Fruit fly (Drosophila melanogaster) whole organism, wandering third instar larva: ENCODE measurements around the gene dos.

Source experiments
- Abd-B ChIP-seq: fragments of >200 bp; optimal IDR thresholded peaks from 2 replicates; lab custom pipeline; 2017; ENCODE audit warnings: missing biosample characterization, missing genetic modification characterization
- CG32264 ChIP-seq: fragments of 200-800 bp; sonication (Bioruptor generic); optimal IDR thresholded peaks from 2 replicates; lab custom pipeline; 2016; ENCODE audit warnings: missing biosample characterization, missing genetic modification characterization
- CG9705 ChIP-seq: fragments of 200-800 bp; sonication (Bioruptor generic); optimal IDR thresholded peaks from 2 replicates; lab custom pipeline; 2018; ENCODE audit warnings: missing biosample characterization, mild to moderate bottlenecking, missing genetic modification characterization
- CrebA ChIP-seq: fragments of 200-800 bp; sonication (Bioruptor generic); optimal IDR thresholded peaks from 2 replicates; lab custom pipeline; 2016; ENCODE audit warnings: missing biosample characterization, mild to moderate bottlenecking, missing genetic modification characterization, borderline replicate concordance
- Dfd ChIP-seq: fragments of >200 bp; optimal IDR thresholded peaks from 2 replicates; lab custom pipeline; 2017; ENCODE audit warnings: missing biosample characterization, missing genetic modification characterization
- Dif ChIP-seq: fragments of 200-275, 200-300 bp; sonication (Bioruptor generic); optimal IDR thresholded peaks from 2 replicates; lab custom pipeline; 2018; ENCODE audit warnings: missing biosample characterization, missing genetic modification characterization; ENCODE audit not compliant: partially characterized antibody
- GATAd ChIP-seq: sonication (Bioruptor generic); optimal IDR thresholded peaks from 2 replicates; lab custom pipeline; 2016; ENCODE audit warnings: missing biosample characterization, missing genetic modification characterization
- HLH106 ChIP-seq: fragments of 200-800 bp; optimal IDR thresholded peaks from 3 replicates; lab custom pipeline; 2019; ENCODE audit warnings: missing biosample characterization, mild to moderate bottlenecking, missing genetic modification characterization, moderate library complexity
- Hnf4 ChIP-seq: fragments of 200-800 bp; sonication (Bioruptor generic); optimal IDR thresholded peaks from 2 replicates; lab custom pipeline; 2016; ENCODE audit warnings: missing biosample characterization, mild to moderate bottlenecking, missing genetic modification characterization
- Hr78 ChIP-seq: fragments of >200 bp; optimal IDR thresholded peaks from 2 replicates; lab custom pipeline; 2017; ENCODE audit warnings: missing biosample characterization, missing genetic modification characterization
- Hr83 ChIP-seq: fragments of 200-300 bp; sonication (Bioruptor generic); optimal IDR thresholded peaks from 2 replicates; lab custom pipeline; 2016; ENCODE audit warnings: missing biosample characterization, mild to moderate bottlenecking, missing genetic modification characterization, moderate library complexity; ENCODE audit not compliant: poor library complexity, severe bottlenecking
- Jra ChIP-seq: sonication (Bioruptor generic); optimal IDR thresholded peaks from 2 replicates; lab custom pipeline; 2016; ENCODE audit warnings: missing biosample characterization, missing genetic modification characterization
- Mio ChIP-seq: sonication (Bioruptor generic); optimal IDR thresholded peaks from 2 replicates; lab custom pipeline; 2016; ENCODE audit warnings: missing biosample characterization, missing genetic modification characterization
- Myc ChIP-seq: fragments of >200 bp; optimal IDR thresholded peaks from 2 replicates; lab custom pipeline; 2017
- N ChIP-seq: fragments of >200 bp; optimal IDR thresholded peaks from 2 replicates; lab custom pipeline; 2018; ENCODE audit warnings: missing biosample characterization, missing external identifiers, missing genetic modification characterization
- OdsH ChIP-seq: fragments of 200-800 bp; sonication (Bioruptor generic); optimal IDR thresholded peaks from 2 replicates; lab custom pipeline; 2016; ENCODE audit warnings: missing biosample characterization, mild to moderate bottlenecking, missing genetic modification characterization
- Rel ChIP-seq, 2 experiments: fragments of 200-800 bp; sonication (Bioruptor generic) in 1 of 2; optimal IDR thresholded peaks; 2 replicates in 1 of 2; 3 replicates in 1 of 2; lab custom pipeline; 2016 to 2019; ENCODE audit warnings: mild to moderate bottlenecking in 2 of 2, missing biosample characterization in 2 of 2, missing genetic modification characterization in 2 of 2, moderate library complexity in 1 of 2
- Sp1 ChIP-seq: fragments of 200-800 bp; sonication (Bioruptor generic); optimal IDR thresholded peaks from 3 replicates; lab custom pipeline; 2019; ENCODE audit warnings: missing biosample characterization, mild to moderate bottlenecking, missing genetic modification characterization, moderate library complexity
- Vsx2 ChIP-seq: fragments of 200-300, 225-300 bp; sonication (Bioruptor generic); optimal IDR thresholded peaks from 2 replicates; lab custom pipeline; 2018; ENCODE audit warnings: missing biosample characterization, missing genetic modification characterization; ENCODE audit not compliant: partially characterized antibody
- br ChIP-seq: fragments of 200-800 bp; sonication (Bioruptor generic); optimal IDR thresholded peaks from 2 replicates; lab custom pipeline; 2016; ENCODE audit warnings: missing biosample characterization, missing genetic modification characterization
- brk ChIP-seq: fragments of 200-800 bp; sonication (Bioruptor generic); optimal IDR thresholded peaks from 2 replicates; lab custom pipeline; 2016; ENCODE audit warnings: missing biosample characterization, mild to moderate bottlenecking, missing genetic modification characterization
- dl ChIP-seq, 2 experiments: fragments of 175-275, 200-275 bp in 1 of 2; fragments of 200-275 bp in 1 of 2; sonication (Bioruptor generic); optimal IDR thresholded peaks; lab custom pipeline; 2018; ENCODE audit warnings: mild to moderate bottlenecking in 2 of 2, missing biosample characterization in 2 of 2, missing genetic modification characterization in 2 of 2, moderate library complexity in 2 of 2; ENCODE audit not compliant: partially characterized antibody in 2 of 2, insufficient read depth in 1 of 2
- dmrt93B ChIP-seq: fragments of 200-800 bp; sonication (Bioruptor generic); optimal IDR thresholded peaks from 2 replicates; lab custom pipeline; 2018; ENCODE audit warnings: missing biosample characterization, mild to moderate bottlenecking, missing genetic modification characterization
- dsf ChIP-seq: sonication (Bioruptor generic); optimal IDR thresholded peaks from 2 replicates; lab custom pipeline; 2016; ENCODE audit warnings: missing biosample characterization, missing genetic modification characterization, borderline replicate concordance
- ey ChIP-seq: fragments of 200-800 bp; sonication (Bioruptor generic); optimal IDR thresholded peaks from 2 replicates; lab custom pipeline; 2016; ENCODE audit warnings: missing biosample characterization, missing genetic modification characterization
- foxo ChIP-seq, 2 experiments: fragments of 200-800 bp; sonication (Bioruptor generic); optimal IDR thresholded peaks; 2 replicates in 1 of 2; 3 replicates in 1 of 2; lab custom pipeline; 2016 to 2017; ENCODE audit warnings: missing biosample characterization in 2 of 2, missing genetic modification characterization in 2 of 2
- fru ChIP-seq: fragments of 200-800 bp; sonication (Bioruptor generic); optimal IDR thresholded peaks from 3 replicates; lab custom pipeline; 2016; ENCODE audit warnings: missing biosample characterization, mild to moderate bottlenecking, missing genetic modification characterization
- h ChIP-seq: fragments of 200-800 bp; sonication (Bioruptor generic); optimal IDR thresholded peaks from 3 replicates; lab custom pipeline; 2016; ENCODE audit warnings: missing biosample characterization, mild to moderate bottlenecking, missing genetic modification characterization
- jim ChIP-seq: fragments of 175-275, 200-325 bp; sonication (Bioruptor generic); optimal IDR thresholded peaks from 2 replicates; lab custom pipeline; 2016; ENCODE audit warnings: missing biosample characterization, mild to moderate bottlenecking, missing genetic modification characterization
- lola ChIP-seq: fragments of >200 bp; optimal IDR thresholded peaks from 2 replicates; lab custom pipeline; 2017; ENCODE audit warnings: missing biosample characterization, missing genetic modification characterization
- pan ChIP-seq: fragments of >200 bp; optimal IDR thresholded peaks from 2 replicates; lab custom pipeline; 2017
- psq ChIP-seq: fragments of 200-800 bp; sonication (Bioruptor generic); optimal IDR thresholded peaks from 3 replicates; lab custom pipeline; 2017; ENCODE audit warnings: missing biosample characterization, mild to moderate bottlenecking, missing genetic modification characterization, moderate library complexity
- rgr ChIP-seq: fragments of 200-800 bp; sonication (Bioruptor generic); optimal IDR thresholded peaks from 3 replicates; lab custom pipeline; 2016; ENCODE audit warnings: missing biosample characterization, mild to moderate bottlenecking, missing genetic modification characterization
- sage ChIP-seq: fragments of 200-800 bp; sonication (Bioruptor generic); optimal IDR thresholded peaks from 2 replicates; lab custom pipeline; 2016; ENCODE audit warnings: missing biosample characterization, mild to moderate bottlenecking, missing genetic modification characterization
- sv ChIP-seq: fragments of 200-800 bp; sonication (Bioruptor generic); optimal IDR thresholded peaks from 3 replicates; lab custom pipeline; 2016; ENCODE audit warnings: missing biosample characterization, missing genetic modification characterization
- tai ChIP-seq: sonication (Bioruptor generic); optimal IDR thresholded peaks from 2 replicates; lab custom pipeline; 2016; ENCODE audit warnings: missing biosample characterization, missing genetic modification characterization
- usp ChIP-seq: fragments of >200 bp; optimal IDR thresholded peaks from 2 replicates; lab custom pipeline; 2017; ENCODE audit warnings: missing biosample characterization, missing genetic modification characterization
- woc ChIP-seq: sonication (Bioruptor generic); optimal IDR thresholded peaks from 2 replicates; lab custom pipeline; 2016; ENCODE audit warnings: missing biosample characterization, mild to moderate bottlenecking, missing genetic modification characterization

Gene dos

DNA sequence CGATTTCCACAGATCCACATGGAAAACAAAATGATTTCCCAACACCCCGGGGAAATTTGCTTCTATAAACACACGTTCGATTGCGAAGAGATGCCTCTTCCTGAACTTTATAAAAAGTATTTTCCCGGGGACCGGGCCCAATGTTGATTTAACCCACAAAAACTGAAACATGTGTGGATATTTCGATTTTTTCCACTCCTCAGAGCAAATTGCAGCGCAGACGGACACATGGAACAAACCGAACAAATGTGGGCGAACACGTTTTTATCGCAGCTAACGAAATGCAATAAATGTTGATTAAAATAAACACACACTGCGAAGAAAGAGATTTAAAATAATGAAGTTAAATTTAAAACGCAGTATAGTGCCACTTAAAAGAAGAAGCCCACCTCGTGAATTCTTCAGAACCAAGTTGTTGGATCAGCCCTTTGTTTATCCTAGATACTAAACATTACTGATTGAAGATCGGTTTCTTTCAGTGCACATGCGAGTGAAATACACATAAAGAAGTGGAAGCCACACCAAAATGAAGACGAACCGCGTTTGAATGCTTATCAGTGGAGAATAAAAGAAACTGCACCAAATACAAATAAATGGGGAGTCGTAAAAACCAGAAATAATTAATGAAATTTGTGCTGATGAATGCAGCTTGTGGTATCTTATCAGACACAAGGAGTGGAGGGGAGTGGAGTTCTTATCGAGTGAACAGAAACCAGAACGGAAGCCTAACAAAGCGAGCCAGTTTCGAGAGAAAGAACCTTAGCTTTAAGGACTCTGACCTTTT, 6.3 kb upstream of the dos start:
- TF ChIP-seq woc (peak; percentile 76), Hr83 (no peak), Vsx2 (GFP tag; lab: Kevin White, UChicago) (no peak), Hr78 (no peak), Myc (lab: Kevin White, UChicago) (no peak), psq (GFP tag; lab: Kevin White, UChicago) (peak; percentile 86), dsf (no peak), ey (GFP tag; lab: Kevin White, UChicago) (peak; percentile 94), Jra (GFP tag; lab: Kevin White, UChicago) (peak; percentile 74), HLH106 (tag; lab: Kevin White, UChicago) (peak; percentile 85), GATAd (GFP tag; lab: Kevin White, UChicago) (no peak), Dif (no peak), N (GFP tag; lab: Kevin White, UChicago) (no peak), Dfd (GFP tag; lab: Kevin White, UChicago) (no peak), CG32264 (GFP tag; lab: Kevin White, UChicago) (peak; percentile 83), Sp1 (GFP tag; lab: Kevin White, UChicago) (peak; percentile 88), tai (peak; percentile 82), sv (GFP tag; lab: Kevin White, UChicago) (peak; percentile 19), br (GFP tag; lab: Kevin White, UChicago) (peak; percentile 92), lola (GFP tag; lab: Kevin White, UChicago) (no peak), Abd-B (GFP tag; lab: Kevin White, UChicago) (no peak), brk (GFP tag; lab: Kevin White, UChicago) (peak; percentile 81), jim (GFP tag; lab: Kevin White, UChicago) (no peak), sage (GFP tag; lab: Kevin White, UChicago) (peak; percentile 84), Hnf4 (peak; percentile 89), rgr (GFP tag; lab: Kevin White, UChicago) (peak; percentile 91), usp (GFP tag; lab: Kevin White, UChicago) (no peak), pan (lab: Kevin White, UChicago) (no peak), Mio (GFP tag; lab: Kevin White, UChicago) (peak; percentile 43), fru (GFP tag; lab: Kevin White, UChicago) (peak; percentile 91), CrebA (GFP tag; lab: Kevin White, UChicago) (no peak), h (GFP tag; lab: Kevin White, UChicago) (peak; percentile 93), OdsH (GFP tag; lab: Kevin White, UChicago) (peak; percentile 86), foxo (GFP tag; optimal IDR thresholded peaks at IDR 0.05; lab: Kevin White, UChicago) (peak; percentile 51 to 94), Rel (GFP tag; optimal IDR thresholded peaks at IDR 0.05; lab: Kevin White, UChicago) (peak; percentile 76), Rel (tag; optimal IDR thresholded peaks at IDR 0.05; lab: Kevin White, UChicago) (peak; percentile 80), dmrt93B (GFP tag; lab: Kevin White, UChicago) (peak; percentile 70), CG9705 (GFP tag; lab: Kevin White, UChicago) (peak; percentile 56), dl (GFP tag; optimal IDR thresholded peaks at IDR 0.05; lab: Kevin White, UChicago; ENCODE audit: insufficient read depth in 1 of 2, partially characterized antibody in 2 of 2) (peak in 1 of 2 experiments; percentile 18)

DNA sequence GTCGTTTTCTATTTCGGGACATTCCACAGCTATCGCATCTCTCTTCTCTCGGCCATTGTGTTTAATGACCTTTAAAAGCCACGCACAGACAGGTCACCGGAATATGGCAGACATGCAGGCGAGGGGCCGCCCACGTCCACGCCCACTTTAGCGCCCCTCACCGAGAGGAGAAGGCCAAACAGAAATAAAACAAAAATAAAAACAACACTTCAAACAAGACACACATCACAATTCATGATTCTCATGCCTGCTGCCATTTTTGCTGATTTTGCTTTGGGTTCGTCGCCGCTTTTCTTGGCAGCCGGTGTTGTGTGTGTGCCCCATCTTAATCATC, 5.7 kb upstream of the dos start:
- no peak for TF ChIP-seq Myc (lab: Kevin White, UChicago)
- no peak for TF ChIP-seq Mio (GFP tag; lab: Kevin White, UChicago)
- no peak for TF ChIP-seq Hr83
- no peak for TF ChIP-seq CrebA (GFP tag; lab: Kevin White, UChicago)
- TF ChIP-seq pan (lab: Kevin White, UChicago): no peak
- TF ChIP-seq br (GFP tag; lab: Kevin White, UChicago): no peak
- TF ChIP-seq sage (GFP tag; lab: Kevin White, UChicago): no peak
- no peak for TF ChIP-seq ey (GFP tag; lab: Kevin White, UChicago)
- no peak for TF ChIP-seq dl (GFP tag; optimal IDR thresholded peaks at IDR 0.05; lab: Kevin White, UChicago; ENCODE audit: insufficient read depth in 1 of 2, partially characterized antibody in 2 of 2)
- TF ChIP-seq dsf: no peak
- no peak for TF ChIP-seq Hnf4
- TF ChIP-seq brk (GFP tag; lab: Kevin White, UChicago): no peak
- no peak for TF ChIP-seq sv (GFP tag; lab: Kevin White, UChicago)
- TF ChIP-seq, all 38 proteins: peak for 0
